Worm (Caenorhabditis elegans) whole organism, young adult: ENCODE measurements around the gene acbp-4.

Experiments
- ama-1 ChIP-seq, 3 experiments: fragments of 150-350 bp in 1 of 3; sonication (generic microtip) in 2 of 3; optimal IDR thresholded peaks; 2 replicates each; lab custom pipeline; 2014 to 2018; ENCODE audit warnings: missing biosample characterization in 2 of 3, missing genetic modification characterization in 2 of 3, missing genetic modification reagents in 2 of 3
- attf-3 ChIP-seq: fragments of 200-800 bp; sonication (Bioruptor generic); conservative IDR thresholded peaks from 2 replicates; pipeline ENCODE4 v1.3.6; 2022; ENCODE audit warnings: missing genetic modification reagents, missing genetic modification characterization, missing compliant biosample characterization
- ccch-3 ChIP-seq: fragments of 200-800 bp; sonication (Bioruptor generic); optimal IDR thresholded peaks from 2 replicates; lab custom pipeline; 2018; ENCODE audit warnings: mild to moderate bottlenecking, missing genetic modification characterization, missing compliant biosample characterization
- ets-4 ChIP-seq: fragments of 200-800 bp; sonication (Bioruptor generic); optimal IDR thresholded peaks from 2 replicates; lab custom pipeline; 2018; ENCODE audit warnings: mild to moderate bottlenecking, missing genetic modification characterization, missing compliant biosample characterization
- hlh-12 ChIP-seq: sonication (generic microtip); optimal IDR thresholded peaks from 2 replicates; lab custom pipeline; 2016; ENCODE audit warnings: missing genetic modification characterization, missing compliant biosample characterization
- hmg-1.2 ChIP-seq: fragments of 200-800 bp; sonication (Bioruptor generic); IDR thresholded peaks from 2 replicates; pipeline ENCODE4 v1.3.6; 2022; ENCODE audit warnings: missing genetic modification reagents, missing genetic modification characterization, missing compliant biosample characterization
- let-607 ChIP-seq, 2 experiments: fragments of 200-800 bp in 1 of 2; sonication (Bioruptor generic) in 1 of 2; sonication (generic microtip) in 1 of 2; optimal IDR thresholded peaks; 2 replicates each; lab custom pipeline; 2016 to 2018; ENCODE audit warnings: mild to moderate bottlenecking in 2 of 2, missing compliant biosample characterization in 2 of 2, missing genetic modification characterization in 2 of 2, moderate library complexity in 2 of 2, missing genotype in 1 of 2
- nhr-120 ChIP-seq: fragments of 200-800 bp; sonication (Bioruptor generic); IDR thresholded peaks from 2 replicates; pipeline ENCODE4 v1.3.6; 2022; ENCODE audit warnings: missing genetic modification characterization, missing compliant biosample characterization
- nhr-27 ChIP-seq: fragments of 200-800 bp; sonication (Bioruptor generic); optimal IDR thresholded peaks from 2 replicates; lab custom pipeline; 2018; ENCODE audit warnings: mild to moderate bottlenecking, missing genetic modification characterization, moderate library complexity, missing compliant biosample characterization
- pha-4 ChIP-seq: fragments of 150-350 bp; sonication (generic microtip); optimal IDR thresholded peaks from 2 replicates; lab custom pipeline; 2014; ENCODE audit warnings: missing biosample characterization, missing genetic modification reagents, missing genetic modification characterization
- snpc-3.4 ChIP-seq: sonication (generic microtip); optimal IDR thresholded peaks from 2 replicates; lab custom pipeline; 2017; ENCODE audit warnings: missing genetic modification characterization, mild to moderate bottlenecking, missing compliant biosample characterization, antibody characterized with exemption, moderate library complexity, missing genotype, missing genetic modification reagents
- unc-130 ChIP-seq: sonication (generic microtip); optimal IDR thresholded peaks from 2 replicates; lab custom pipeline; 2016; ENCODE audit warnings: missing genetic modification reagents, missing genetic modification characterization, missing compliant biosample characterization
- zim-3 ChIP-seq: sonication (generic microtip); optimal IDR thresholded peaks from 2 replicates; lab custom pipeline; 2017; ENCODE audit warnings: mild to moderate bottlenecking, missing genetic modification characterization, moderate library complexity, missing compliant biosample characterization

DNA sequence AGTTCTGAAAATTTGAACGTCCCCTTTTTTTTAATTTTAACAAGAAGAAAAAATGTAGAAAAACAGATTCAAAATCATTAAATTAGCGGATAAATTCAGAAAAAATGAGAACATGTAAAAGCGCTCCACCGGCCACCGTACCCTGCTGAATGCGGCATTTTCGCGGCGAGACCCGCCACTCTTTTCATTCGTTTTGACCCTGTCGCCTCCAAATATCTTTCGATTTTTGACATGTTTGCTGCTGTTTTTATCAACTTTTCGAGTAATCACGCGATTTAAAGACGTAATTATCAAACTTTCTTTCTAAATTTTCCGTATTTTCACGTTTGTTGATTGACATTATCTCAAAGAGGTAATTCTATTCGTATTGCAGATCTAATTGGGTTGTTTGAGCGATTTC, 27.3 kb upstream of the acbp-4 start, which contains the start of gene gsp-2:
- TF ChIP-seq pha-4 = peak; percentile 3
- TF ChIP-seq ama-1 (optimal IDR thresholded peaks at IDR 0.05; lab: Kevin White, UChicago) = no peak
- TF ChIP-seq ama-1 (GFP tag; optimal IDR thresholded peaks at IDR 0.05; lab: Kevin White, UChicago) = no peak
- TF ChIP-seq nhr-27 (tag; lab: Kevin White, UChicago) = no peak
- TF ChIP-seq zim-3 (tag; lab: Kevin White, UChicago) = no peak
- peak; percentile 59 to 76 for TF ChIP-seq let-607 (tag; optimal IDR thresholded peaks at IDR 0.05; lab: Kevin White, UChicago)
- TF ChIP-seq nhr-120 = no peak
- TF ChIP-seq ccch-3 (GFP tag; lab: Kevin White, UChicago) = no peak
- TF ChIP-seq hmg-1.2 (GFP tag; lab: Robert Waterston, UW) = peak; percentile 47; the same call in 1 of the 2 replicates
- no peak for TF ChIP-seq hlh-12 (tag; lab: Kevin White, UChicago)
- TF ChIP-seq snpc-3.4 (tag; lab: Kevin White, UChicago) = peak; percentile 43
- no peak for TF ChIP-seq ets-4
- TF ChIP-seq attf-3 = peak; percentile 40; the same call in 1 of the 2 replicates
- TF ChIP-seq unc-130 (GFP tag; lab: Kevin White, UChicago) = no peak
